Fruit fly (Drosophila melanogaster): ENCODE measurements around the gene CG14820.

- TF ChIP-seq Myc (optimal IDR thresholded peaks at IDR 0.05) (no peak), psq (optimal IDR thresholded peaks at IDR 0.05) (no peak), ttk (optimal IDR thresholded peaks at IDR 0.05) (no peak), h (optimal IDR thresholded peaks at IDR 0.05) (no peak)
Measured at dm6 chr3L:6943204-6943947, 10.7 kb downstream of the CG14820 start.

Data from Kc167 (cell line).